Fruit fly (Drosophila melanogaster): ENCODE data around the gene CG12795.

The CG12795 gene

DNA sequence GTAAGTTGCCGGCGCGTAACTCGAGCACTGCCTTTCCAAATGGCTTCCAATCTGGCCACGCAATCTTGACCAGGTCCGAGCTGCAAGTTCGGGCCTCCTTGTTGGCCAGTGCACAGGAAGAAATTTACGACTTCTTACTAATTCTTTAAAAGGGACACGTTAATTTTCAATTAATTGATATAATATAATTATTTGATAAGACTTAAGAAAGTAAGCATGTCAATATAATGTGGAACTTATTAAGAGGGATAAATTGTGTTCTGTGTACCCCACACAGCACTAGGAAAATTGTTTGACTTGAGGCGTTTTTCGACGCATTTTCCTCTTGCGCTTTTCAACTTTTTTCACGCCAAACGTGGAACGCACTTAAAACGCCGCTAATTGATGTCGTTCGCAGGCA is 33.2 kb downstream of the CG12795 start:
- TF ChIP-seq N (GFP tag; optimal IDR thresholded peaks at IDR 0.05) (no peak), tai (GFP tag; optimal IDR thresholded peaks at IDR 0.05) (no peak), CrebA (GFP tag; optimal IDR thresholded peaks at IDR 0.05; ENCODE audit: borderline replicate concordance) (no peak), Jra (GFP tag; optimal IDR thresholded peaks at IDR 0.05) (no peak), jim (GFP tag; optimal IDR thresholded peaks at IDR 0.05) (no peak), Vsx2 (GFP tag; optimal IDR thresholded peaks at IDR 0.05; ENCODE audit: partially characterized antibody) (no peak), rgr (GFP tag; optimal IDR thresholded peaks at IDR 0.05) (no peak), Rel (GFP tag; optimal IDR thresholded peaks at IDR 0.05) (no peak), Rel (tag; optimal IDR thresholded peaks at IDR 0.05) (no peak), Hr78 (GFP tag; optimal IDR thresholded peaks at IDR 0.05) (no peak), br (GFP tag; optimal IDR thresholded peaks at IDR 0.05) (no peak), lola (GFP tag; optimal IDR thresholded peaks at IDR 0.05) (no peak)

DNA sequence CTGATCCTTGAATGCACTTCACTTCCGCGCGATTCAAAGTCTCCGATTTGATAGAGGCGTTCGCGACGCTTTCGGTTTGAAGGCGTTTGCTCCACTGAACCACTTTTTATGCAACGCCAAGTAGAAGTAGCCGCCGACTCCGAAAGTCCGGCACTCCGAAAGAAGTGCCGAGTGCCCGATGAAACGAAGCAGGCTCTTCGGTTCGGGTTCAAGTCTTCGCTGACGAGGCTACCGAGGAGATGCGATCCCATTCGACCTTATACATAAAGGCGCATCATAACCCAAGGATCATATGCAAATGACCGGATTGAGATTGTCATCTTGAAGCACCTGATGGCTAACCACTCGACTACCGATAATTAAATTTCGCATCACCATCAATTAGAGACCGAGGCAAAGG is 38.7 kb downstream of the CG12795 start, which contains the start of gene CG15414:
Gene CG15414 (minus strand): TSS at position 101 of the 400 bp plus-strand sequence.
- TF ChIP-seq foxo (GFP tag; optimal IDR thresholded peaks at IDR 0.05) (no peak), GATAd (GFP tag; optimal IDR thresholded peaks at IDR 0.05) (no peak), Rel (GFP tag; optimal IDR thresholded peaks at IDR 0.05) (no peak), Rel (tag; optimal IDR thresholded peaks at IDR 0.05) (no peak), dsf (GFP tag; optimal IDR thresholded peaks at IDR 0.05; ENCODE audit: borderline replicate concordance) (no peak), Myc (optimal IDR thresholded peaks at IDR 0.05) (no peak), h (GFP tag; optimal IDR thresholded peaks at IDR 0.05) (no peak), Dfd (GFP tag; optimal IDR thresholded peaks at IDR 0.05) (no peak)

DNA sequence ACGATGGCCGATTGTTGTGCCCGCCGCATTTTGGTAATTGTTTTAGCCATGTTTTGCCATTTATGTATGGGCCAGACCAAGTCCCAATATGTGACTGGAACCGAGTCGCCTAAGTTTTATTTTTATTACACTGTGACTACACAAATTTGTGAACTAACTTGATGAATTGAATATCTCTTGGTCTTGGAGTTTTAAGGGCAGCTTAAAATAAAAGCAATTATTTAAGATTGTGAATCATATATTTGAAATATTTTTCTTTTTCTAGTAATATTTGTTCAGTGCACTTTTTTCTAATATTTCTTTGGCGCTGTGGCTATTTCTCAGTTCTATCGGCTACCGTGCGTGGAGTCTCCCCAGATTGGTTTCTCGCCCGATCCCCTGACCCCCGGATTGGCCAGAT is 41.2 kb downstream of the CG12795 start:
- TF ChIP-seq Abd-B (GFP tag; optimal IDR thresholded peaks at IDR 0.05): no peak
- TF ChIP-seq h (GFP tag; optimal IDR thresholded peaks at IDR 0.05): no peak
- TF ChIP-seq CG9705 (GFP tag; optimal IDR thresholded peaks at IDR 0.05): no peak
- no peak for TF ChIP-seq sv (GFP tag; optimal IDR thresholded peaks at IDR 0.05)
- no peak for TF ChIP-seq Sp1 (GFP tag; optimal IDR thresholded peaks at IDR 0.05)
- no peak for TF ChIP-seq dl (GFP tag; optimal IDR thresholded peaks at IDR 0.05; ENCODE audit: insufficient read depth in 1 of 2, partially characterized antibody in 2 of 2)
- no peak for TF ChIP-seq Mio (GFP tag; optimal IDR thresholded peaks at IDR 0.05)

DNA sequence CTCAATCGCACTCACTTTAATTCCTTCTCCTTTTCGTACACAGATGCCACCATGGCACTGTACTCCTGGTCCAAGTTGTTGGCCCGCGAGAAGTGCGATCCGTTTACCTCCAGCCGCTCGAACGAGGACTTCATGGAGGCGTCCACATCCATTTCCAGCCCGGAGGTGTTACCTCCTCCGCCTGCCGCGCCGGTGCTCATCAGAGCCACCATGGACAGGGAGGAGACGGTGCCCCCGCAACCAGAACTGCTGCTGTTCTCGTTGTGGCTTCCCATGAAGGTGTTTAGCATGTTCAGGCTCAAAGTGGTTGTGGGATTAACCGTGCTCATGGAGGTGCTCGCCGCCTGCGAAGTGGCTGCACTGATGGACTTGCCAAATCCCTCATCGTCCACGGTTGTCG is 43.2 kb downstream of the CG12795 start:
- TF ChIP-seq GATAd (GFP tag; optimal IDR thresholded peaks at IDR 0.05) (no peak), tai (GFP tag; optimal IDR thresholded peaks at IDR 0.05) (no peak), Hr78 (GFP tag; optimal IDR thresholded peaks at IDR 0.05) (no peak), psq (GFP tag; optimal IDR thresholded peaks at IDR 0.05) (no peak), fru (GFP tag; optimal IDR thresholded peaks at IDR 0.05) (no peak), OdsH (GFP tag; optimal IDR thresholded peaks at IDR 0.05) (no peak), CG32264 (GFP tag; optimal IDR thresholded peaks at IDR 0.05) (no peak), rgr (GFP tag; optimal IDR thresholded peaks at IDR 0.05) (no peak), lola (GFP tag; optimal IDR thresholded peaks at IDR 0.05) (no peak), Vsx2 (GFP tag; optimal IDR thresholded peaks at IDR 0.05; ENCODE audit: partially characterized antibody) (no peak)
